Worm (Caenorhabditis elegans) whole organism, midembryonic: Measurements from ENCODE around the gene F52C6.3.

Source experiments
- T22C8.4 ChIP-seq: fragments of 200-800 bp; sonication (Bioruptor generic); IDR thresholded peaks from 2 replicates; pipeline ENCODE4 v1.3.6; 2022; ENCODE audit warnings: missing genetic modification characterization, missing compliant biosample characterization
- cog-1 ChIP-seq: sonication (generic microtip); optimal IDR thresholded peaks from 2 replicates; lab custom pipeline; 2016; ENCODE audit warnings: missing genetic modification characterization, missing compliant biosample characterization
- flt-1 ChIP-seq: fragments of 200-800 bp; sonication (Bioruptor generic); IDR thresholded peaks from 2 replicates; pipeline ENCODE4 v1.3.6; 2022; ENCODE audit warnings: missing genetic modification characterization, missing compliant biosample characterization
- klf-2 ChIP-seq: fragments of 200-800 bp; sonication (Bioruptor generic); conservative IDR thresholded peaks from 2 replicates; pipeline ENCODE4 v1.3.6; 2022; ENCODE audit warnings: missing genetic modification reagents, missing genetic modification characterization, missing compliant biosample characterization
- med-1 ChIP-seq: sonication (generic microtip); optimal IDR thresholded peaks from 2 replicates; lab custom pipeline; 2017; ENCODE audit warnings: missing genetic modification characterization, mild to moderate bottlenecking, missing compliant biosample characterization, antibody characterized with exemption, missing genetic modification reagents; ENCODE audit not compliant: insufficient read depth
- ref-1 ChIP-seq: fragments of 200-800 bp; sonication (Bioruptor generic); conservative IDR thresholded peaks from 2 replicates; pipeline ENCODE4 v1.3.6; 2022; ENCODE audit warnings: missing genetic modification reagents, missing genetic modification characterization, missing compliant biosample characterization
- tab-1 ChIP-seq: fragments of 200-800 bp; sonication (Bioruptor generic); IDR thresholded peaks from 2 replicates; pipeline ENCODE4 v1.3.6; 2022; ENCODE audit warnings: missing genetic modification characterization, missing compliant biosample characterization
- ztf-23 ChIP-seq: fragments of 200-800 bp; sonication (Bioruptor generic); IDR thresholded peaks from 2 replicates; pipeline ENCODE4 v1.3.6; 2022; ENCODE audit warnings: missing genetic modification reagents, missing genetic modification characterization, missing compliant biosample characterization
- ztf-29 ChIP-seq: fragments of 200-800 bp; sonication (Bioruptor generic); IDR thresholded peaks from 2 replicates; pipeline ENCODE4 v1.3.6; 2022; ENCODE audit warnings: missing genetic modification reagents, missing genetic modification characterization, missing compliant biosample characterization

F52C6.3 gene

DNA sequence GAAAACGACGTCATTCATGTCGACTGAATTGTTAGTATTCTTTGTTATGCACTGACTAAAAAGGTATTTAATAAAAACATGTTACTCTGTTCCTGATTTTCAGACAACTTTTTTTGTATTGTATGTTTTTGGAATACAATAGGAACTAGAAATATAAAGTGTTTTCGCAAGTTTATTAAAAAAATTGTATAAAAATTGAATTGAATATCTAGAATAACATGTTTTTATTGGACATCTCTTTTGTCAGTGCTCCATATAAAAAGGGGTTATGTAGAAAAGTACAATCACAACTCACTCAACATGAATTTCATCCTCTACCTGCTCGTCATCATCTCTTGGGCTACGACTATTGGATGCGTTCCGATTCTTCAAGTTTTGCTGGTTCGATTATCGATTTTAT is 29.3 kb upstream of the F52C6.3 start, which contains the start of gene C46F9.5:
C46F9.5 (plus strand) TSS at position 301 of the 400 bp plus-strand sequence.
- TF ChIP-seq cog-1 (tag; lab: Kevin White, UChicago) (no peak), T22C8.4 (no peak), klf-2 (GFP tag; lab: Robert Waterston, UW) (no peak), ztf-29 (no peak), tab-1 (GFP tag; lab: Robert Waterston, UW) (no peak), ztf-23 (GFP tag; lab: Robert Waterston, UW) (no peak)

ce11 chrII:1895762-1896161 is 28.8 kb upstream of the F52C6.3 start, which contains the start of gene math-25:
TSS of gene math-25 (plus strand) at chrII:1896062.
- TF ChIP-seq flt-1 (GFP tag; lab: Robert Waterston, UW) (no peak), med-1 (GFP tag; lab: Kevin White, UChicago) (no peak), ztf-23 (GFP tag; lab: Robert Waterston, UW) (no peak), tab-1 (GFP tag; lab: Robert Waterston, UW) (no peak), ztf-29 (no peak), klf-2 (GFP tag; lab: Robert Waterston, UW) (no peak), ref-1 (GFP tag; lab: Robert Waterston, UW) (no peak), T22C8.4 (no peak), cog-1 (tag; lab: Kevin White, UChicago) (no peak)

ce11 chrII:1897936-1898335 is 26.6 kb upstream of the F52C6.3 start, which contains the start of gene C46F9.6:
TSS of gene C46F9.6 (plus strand) at chrII:1898236.
- no peak for TF ChIP-seq T22C8.4
- no peak for TF ChIP-seq cog-1 (tag; lab: Kevin White, UChicago)
- TF ChIP-seq tab-1 (GFP tag; lab: Robert Waterston, UW), result no peak
- no peak for TF ChIP-seq ztf-29
- no peak for TF ChIP-seq ref-1 (GFP tag; lab: Robert Waterston, UW)
- TF ChIP-seq flt-1 (GFP tag; lab: Robert Waterston, UW), result no peak
- no peak for TF ChIP-seq klf-2 (GFP tag; lab: Robert Waterston, UW)
- no peak for TF ChIP-seq ztf-23 (GFP tag; lab: Robert Waterston, UW)
- no peak for TF ChIP-seq med-1 (GFP tag; lab: Kevin White, UChicago)

DNA sequence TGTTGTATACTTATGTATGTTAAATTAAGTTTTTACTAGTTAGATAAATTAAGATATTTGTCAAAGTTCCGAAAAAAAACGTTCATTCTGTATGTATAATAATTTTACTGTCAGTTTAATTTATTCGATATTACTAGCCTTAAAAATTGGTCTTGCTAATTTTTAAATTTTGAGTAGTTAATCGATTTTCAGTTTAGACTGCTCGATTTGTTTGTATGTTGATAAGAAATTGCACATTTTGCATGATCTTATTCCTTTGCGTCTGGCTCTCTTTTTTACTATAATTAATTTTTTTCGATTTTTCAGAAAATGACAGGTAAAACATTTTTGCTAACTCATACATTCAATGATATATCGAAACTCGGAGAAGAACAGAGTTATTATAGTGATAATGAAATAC is 24.6 kb upstream of the F52C6.3 start, which contains the start of gene math-24:
math-24 (plus strand) TSS at position 301 of the 400 bp plus-strand sequence.
- TF ChIP-seq cog-1 (tag; lab: Kevin White, UChicago), result no peak
- TF ChIP-seq T22C8.4, result no peak
- no peak for TF ChIP-seq klf-2 (GFP tag; lab: Robert Waterston, UW)
- TF ChIP-seq med-1 (GFP tag; lab: Kevin White, UChicago), result no peak
- TF ChIP-seq ztf-23 (GFP tag; lab: Robert Waterston, UW), result no peak
- TF ChIP-seq ref-1 (GFP tag; lab: Robert Waterston, UW), result no peak
- no peak for TF ChIP-seq tab-1 (GFP tag; lab: Robert Waterston, UW)

ce11 chrII:1901981-1902380 is 22.6 kb upstream of the F52C6.3 start, which contains the start of gene math-23:
TSS of gene math-23 (plus strand) at chrII:1902281.
- TF ChIP-seq T22C8.4 (no peak), ztf-23 (GFP tag; lab: Robert Waterston, UW) (no peak), ztf-29 (no peak), tab-1 (GFP tag; lab: Robert Waterston, UW) (no peak)

DNA sequence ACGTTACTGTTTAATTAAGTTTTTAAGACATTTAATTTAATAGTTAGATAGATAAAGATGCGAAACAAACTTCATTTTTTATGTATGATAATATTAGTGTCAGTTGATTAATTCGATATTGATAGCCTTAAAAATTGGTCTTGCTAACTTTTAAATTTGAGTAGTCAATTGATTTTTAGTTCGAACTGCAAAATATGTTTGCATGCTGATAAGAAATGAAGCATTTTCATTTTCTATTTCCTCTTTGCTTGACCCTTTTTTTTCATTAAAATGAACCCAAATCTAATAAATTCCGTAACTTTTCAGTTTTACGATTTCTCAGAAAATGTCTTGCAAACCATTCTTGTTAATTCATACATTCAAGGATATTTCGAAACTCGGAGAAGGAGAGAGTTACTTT is 19.5 kb upstream of the F52C6.3 start, which contains the start of gene math-22:
math-22 (plus strand) TSS at position 301 of the 400 bp plus-strand sequence.
- TF ChIP-seq med-1 (GFP tag; lab: Kevin White, UChicago) (no peak), tab-1 (GFP tag; lab: Robert Waterston, UW) (no peak)

DNA sequence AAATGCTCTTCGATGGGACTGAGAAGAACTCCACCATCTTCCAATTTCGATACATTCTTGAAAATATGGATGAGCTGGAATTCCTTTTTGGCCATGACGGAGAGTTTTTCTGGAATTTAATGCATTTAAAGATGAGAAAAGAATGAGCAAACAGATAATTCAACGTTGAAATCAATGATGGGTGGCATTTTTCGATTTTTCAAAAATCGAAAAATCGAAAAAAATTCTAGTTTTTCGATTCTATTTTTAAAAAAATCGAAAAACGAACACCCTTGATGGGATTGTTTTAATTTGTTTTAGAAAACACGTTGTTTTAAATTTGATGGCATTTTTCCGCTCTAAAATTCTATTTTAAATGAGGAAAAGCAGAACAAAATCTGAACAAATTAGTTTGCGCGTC is 11.8 kb upstream of the F52C6.3 start, which contains the start of gene math-31:
math-31 (minus strand) TSS at position 101 of the 400 bp plus-strand sequence.
- TF ChIP-seq T22C8.4, result no peak
- TF ChIP-seq tab-1 (GFP tag; lab: Robert Waterston, UW), result no peak
- TF ChIP-seq ztf-29, result no peak
- no peak for TF ChIP-seq med-1 (GFP tag; lab: Kevin White, UChicago)
- no peak for TF ChIP-seq klf-2 (GFP tag; lab: Robert Waterston, UW)

ce11 chrII:1917862-1918261 is 6.7 kb upstream of the F52C6.3 start, which contains the start of gene bath-4:
TSS of gene bath-4 (minus strand) at chrII:1917962.
- no peak for TF ChIP-seq ref-1 (GFP tag; lab: Robert Waterston, UW)
- no peak for TF ChIP-seq flt-1 (GFP tag; lab: Robert Waterston, UW)
- TF ChIP-seq tab-1 (GFP tag; lab: Robert Waterston, UW), result no peak
- TF ChIP-seq cog-1 (tag; lab: Kevin White, UChicago), result no peak
- no peak for TF ChIP-seq med-1 (GFP tag; lab: Kevin White, UChicago)
- TF ChIP-seq T22C8.4, result no peak
- TF ChIP-seq ztf-23 (GFP tag; lab: Robert Waterston, UW), result no peak
- no peak for TF ChIP-seq ztf-29
- no peak for TF ChIP-seq klf-2 (GFP tag; lab: Robert Waterston, UW)

- TF ChIP-seq med-1 (GFP tag; lab: Kevin White, UChicago), result no peak
- TF ChIP-seq tab-1 (GFP tag; lab: Robert Waterston, UW), result no peak
- TF ChIP-seq ref-1 (GFP tag; lab: Robert Waterston, UW), result no peak
- TF ChIP-seq T22C8.4, result no peak
- no peak for TF ChIP-seq klf-2 (GFP tag; lab: Robert Waterston, UW)
- no peak for TF ChIP-seq cog-1 (tag; lab: Kevin White, UChicago)
- TF ChIP-seq ztf-29, result no peak
- no peak for TF ChIP-seq ztf-23 (GFP tag; lab: Robert Waterston, UW)
- TF ChIP-seq flt-1 (GFP tag; lab: Robert Waterston, UW), result no peak
Measured at ce11 chrII:1921018-1921417, 3.5 kb upstream of the F52C6.3 start, which contains the start of gene bath-7. TSS of gene bath-7 (minus strand) at chrII:1921118.

ce11 chrII:1922665-1923187 is 1.8 kb upstream of the F52C6.3 start, which contains the start of the genes bath-2 and F52C6.4:
TSS of gene bath-2 (minus strand) at chrII:1922765.
TSS of gene F52C6.4 (plus strand) at chrII:1923137.
- TF ChIP-seq med-1 (GFP tag; lab: Kevin White, UChicago) (no peak), ztf-23 (GFP tag; lab: Robert Waterston, UW) (no peak), klf-2 (GFP tag; lab: Robert Waterston, UW) (no peak)
